Worm (Caenorhabditis elegans) whole organism, mixed stage, embryonic: Measurements from ENCODE around the gene C54C6.4.

Experiments
- M03D4.4 ChIP-seq: sonication (generic microtip); optimal IDR thresholded peaks from 2 replicates; lab custom pipeline; 2017; ENCODE audit warnings: mild to moderate bottlenecking, missing genetic modification characterization, missing compliant biosample characterization
- ceh-83 ChIP-seq: fragments of 200-800 bp; sonication (Bioruptor generic); optimal IDR thresholded peaks from 2 replicates; lab custom pipeline; 2018; ENCODE audit warnings: mild to moderate bottlenecking, missing genetic modification characterization, missing compliant biosample characterization
- ces-1 ChIP-seq: fragments of 150-350 bp; optimal IDR thresholded peaks from 2 replicates; lab custom pipeline; 2014; ENCODE audit warnings: missing biosample characterization, missing genetic modification reagents, missing genetic modification characterization
- lin-13 ChIP-seq: fragments of 150-350 bp; optimal IDR thresholded peaks from 2 replicates; lab custom pipeline; 2014; ENCODE audit warnings: missing biosample characterization, missing genetic modification characterization
- lsy-2 ChIP-seq: fragments of 150-350 bp; optimal IDR thresholded peaks from 2 replicates; lab custom pipeline; 2014; ENCODE audit warnings: missing biosample characterization, missing genetic modification characterization
- mep-1 ChIP-seq: fragments of 150-350 bp; optimal IDR thresholded peaks from 2 replicates; lab custom pipeline; 2017; ENCODE audit warnings: missing biosample characterization, missing genetic modification reagents, missing genetic modification characterization, inconsistent platforms
- nhr-237 ChIP-seq: fragments of 150-350 bp; optimal IDR thresholded peaks from 2 replicates; lab custom pipeline; 2014; ENCODE audit warnings: missing biosample characterization, missing genetic modification characterization
- nhr-76 ChIP-seq: sonication (generic microtip); optimal IDR thresholded peaks from 2 replicates; lab custom pipeline; 2017; ENCODE audit warnings: missing biosample characterization, missing genetic modification characterization
- sem-2 ChIP-seq: fragments of 200-800 bp; sonication (Bioruptor generic); optimal IDR thresholded peaks from 2 replicates; lab custom pipeline; 2018; ENCODE audit warnings: mild to moderate bottlenecking, missing genetic modification characterization, missing compliant biosample characterization

ce11 chrIII:3566785-3567184 lies 13.3 kb downstream of the C54C6.4 start:
- TF ChIP-seq lsy-2 (tag; lab: Kevin White, UChicago) = no peak
- no peak for TF ChIP-seq nhr-76 (tag; lab: Kevin White, UChicago)
- no peak for TF ChIP-seq lin-13 (tag; lab: Kevin White, UChicago)
- peak; percentile 16 for TF ChIP-seq ceh-83 (GFP tag; lab: Kevin White, UChicago)
- no peak for TF ChIP-seq mep-1 (tag; lab: Kevin White, UChicago)
- TF ChIP-seq sem-2 (GFP tag; lab: Kevin White, UChicago) = no peak
- no peak for TF ChIP-seq M03D4.4 (tag; lab: Kevin White, UChicago)
- TF ChIP-seq ces-1 (GFP tag; lab: Kevin White, UChicago) = no peak
- no peak for TF ChIP-seq nhr-237 (tag; lab: Kevin White, UChicago)
